Worm (Caenorhabditis elegans) whole organism, young adult: Measurements from ENCODE around the gene rpap-3.

Source experiments
- F33H1.4 ChIP-seq: fragments of 200-800 bp; sonication (Bioruptor generic); IDR thresholded peaks from 2 replicates; pipeline ENCODE4 v1.3.6; 2022; ENCODE audit warnings: missing genetic modification reagents, missing genetic modification characterization, missing compliant biosample characterization
- F49E8.2 ChIP-seq: sonication (generic microtip); optimal IDR thresholded peaks from 3 replicates; lab custom pipeline; 2017; ENCODE audit warnings: missing genetic modification characterization, mild to moderate bottlenecking, missing compliant biosample characterization, antibody characterized with exemption, moderate library complexity; ENCODE audit not compliant: insufficient read depth
- F57A8.1 ChIP-seq: fragments of 200-800 bp; sonication (Bioruptor generic); optimal IDR thresholded peaks from 2 replicates; lab custom pipeline; 2018; ENCODE audit warnings: mild to moderate bottlenecking, missing genetic modification characterization, moderate library complexity, missing compliant biosample characterization
- K11D2.4 ChIP-seq: fragments of 200-800 bp; sonication (Bioruptor generic); IDR thresholded peaks from 2 replicates; pipeline ENCODE4 v1.3.6; 2022; ENCODE audit warnings: missing genetic modification reagents, missing genetic modification characterization, missing compliant biosample characterization
- T07F8.4 ChIP-seq: sonication (generic microtip); optimal IDR thresholded peaks from 2 replicates; lab custom pipeline; 2016; ENCODE audit warnings: mild to moderate bottlenecking, missing genetic modification characterization, moderate library complexity, missing compliant biosample characterization
- T26A5.8 ChIP-seq: sonication (generic microtip); optimal IDR thresholded peaks from 2 replicates; lab custom pipeline; 2016; ENCODE audit warnings: missing genetic modification characterization, missing compliant biosample characterization
- attf-3 ChIP-seq: fragments of 200-800 bp; sonication (Bioruptor generic); conservative IDR thresholded peaks from 2 replicates; pipeline ENCODE4 v1.3.6; 2022; ENCODE audit warnings: missing genetic modification reagents, missing genetic modification characterization, missing compliant biosample characterization
- fkh-3 ChIP-seq: sonication (generic microtip); optimal IDR thresholded peaks from 2 replicates; lab custom pipeline; 2016; ENCODE audit warnings: mild to moderate bottlenecking, missing genetic modification characterization, missing compliant biosample characterization
- mel-28 ChIP-seq: sonication (generic microtip); optimal IDR thresholded peaks from 2 replicates; lab custom pipeline; 2016; ENCODE audit warnings: borderline replicate concordance, mild to moderate bottlenecking, missing genetic modification characterization, missing compliant biosample characterization
- nfya-1 ChIP-seq: sonication (generic microtip); optimal IDR thresholded peaks from 2 replicates; lab custom pipeline; 2017; ENCODE audit warnings: antibody characterized with exemption, missing compliant biosample characterization, missing genetic modification characterization, borderline replicate concordance; ENCODE audit not compliant: insufficient read depth
- snpc-1.1 ChIP-seq: sonication (generic microtip); optimal IDR thresholded peaks from 2 replicates; lab custom pipeline; 2017; ENCODE audit warnings: missing genetic modification characterization, mild to moderate bottlenecking, missing compliant biosample characterization, antibody characterized with exemption, moderate library complexity, missing genotype, missing genetic modification reagents; ENCODE audit not compliant: insufficient read depth
- unc-62 ChIP-seq: fragments of 150-350 bp; optimal IDR thresholded peaks from 2 replicates; lab custom pipeline; 2014; ENCODE audit warnings: missing biosample characterization, missing genetic modification reagents, missing genetic modification characterization
- ztf-18 ChIP-seq: sonication (generic microtip); optimal IDR thresholded peaks from 2 replicates; lab custom pipeline; 2016; ENCODE audit warnings: missing genotype, mild to moderate bottlenecking, missing genetic modification characterization, missing compliant biosample characterization

DNA sequence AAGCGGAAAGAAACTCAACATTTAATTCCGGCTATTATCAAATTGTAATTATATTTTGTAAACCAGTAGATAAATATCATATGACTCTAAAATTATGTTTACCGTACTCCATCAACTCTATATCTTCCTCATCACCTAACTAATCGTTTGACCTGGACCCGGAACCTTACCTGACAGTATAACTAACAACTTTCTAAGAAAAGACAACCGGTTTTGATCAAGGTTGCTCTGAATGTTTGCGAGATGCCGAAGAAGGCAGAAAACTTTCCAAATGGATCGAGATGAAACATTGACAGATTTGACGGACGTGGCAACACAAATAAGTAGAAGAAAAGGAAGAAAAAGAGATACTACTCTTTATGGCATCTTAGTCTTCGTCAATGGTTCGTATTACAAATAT lies 45.9 kb upstream of the rpap-3 start:
- TF ChIP-seq T07F8.4 (tag; lab: Kevin White, UChicago) (no peak), ztf-18 (tag; lab: Kevin White, UChicago) (no peak), mel-28 (tag; lab: Kevin White, UChicago) (no peak), snpc-1.1 (tag; lab: Kevin White, UChicago) (no peak), nfya-1 (no peak), unc-62 (GFP tag; lab: Kevin White, UChicago) (no peak), attf-3 (GFP tag; lab: Robert Waterston, UW) (no peak), T26A5.8 (tag; lab: Kevin White, UChicago) (no peak), F49E8.2 (tag; lab: Kevin White, UChicago) (no peak), K11D2.4 (GFP tag; lab: Robert Waterston, UW) (no peak), F33H1.4 (GFP tag; lab: Robert Waterston, UW) (no peak), F57A8.1 (GFP tag; lab: Kevin White, UChicago) (no peak), fkh-3 (tag; lab: Kevin White, UChicago) (no peak)
